Fruit fly (Drosophila melanogaster) whole organism, embryonic: ENCODE measurements around the gene MBD-like.

Experiments used
- ATbp ChIP-seq: fragments of 200-800 bp; sonication (Bioruptor generic); optimal IDR thresholded peaks from 2 replicates; lab custom pipeline; 2017; ENCODE audit warnings: missing biosample characterization, mild to moderate bottlenecking, missing genetic modification characterization, missing genetic modification reagents
- CG10147 ChIP-seq: fragments of 200-800 bp; sonication (Bioruptor generic); optimal IDR thresholded peaks from 2 replicates; lab custom pipeline; 2019; ENCODE audit warnings: missing biosample characterization, mild to moderate bottlenecking, missing genetic modification characterization, moderate library complexity
- CG10654 ChIP-seq: fragments of 200-800 bp; sonication (Bioruptor generic); optimal IDR thresholded peaks from 2 replicates; lab custom pipeline; 2016; ENCODE audit warnings: missing biosample characterization, missing genetic modification characterization
- CG13894 ChIP-seq: fragments of 200-800 bp; sonication (Bioruptor generic); optimal IDR thresholded peaks from 3 replicates; lab custom pipeline; 2018; ENCODE audit warnings: missing biosample characterization, mild to moderate bottlenecking, missing genetic modification characterization, moderate library complexity
- CG16815 ChIP-seq: fragments of 200-800 bp; sonication (Bioruptor generic); optimal IDR thresholded peaks from 3 replicates; lab custom pipeline; 2017; ENCODE audit warnings: missing biosample characterization, mild to moderate bottlenecking, missing genetic modification characterization
- CG17186 ChIP-seq: fragments of 200-800 bp; sonication (Bioruptor generic); optimal IDR thresholded peaks from 3 replicates; lab custom pipeline; 2017; ENCODE audit warnings: missing biosample characterization, missing genetic modification reagents, missing genetic modification characterization
- CG17361 ChIP-seq: fragments of 200-800 bp; sonication (Bioruptor generic); IDR thresholded peaks from 3 replicates; pipeline ENCODE4 v1.3.6; 2022; ENCODE audit warnings: missing biosample characterization, missing genetic modification characterization
- CG18599 ChIP-seq: fragments of 200-800 bp; sonication (Bioruptor generic); optimal IDR thresholded peaks from 3 replicates; lab custom pipeline; 2017; ENCODE audit warnings: missing biosample characterization, missing genetic modification characterization, mild to moderate bottlenecking, moderate library complexity, missing genetic modification reagents
- CG2116 ChIP-seq: fragments of 200-800 bp; sonication (Bioruptor generic); optimal IDR thresholded peaks from 3 replicates; lab custom pipeline; 2018; ENCODE audit warnings: missing biosample characterization, mild to moderate bottlenecking, missing genetic modification characterization
- CG2202 ChIP-seq: fragments of 200-800 bp; sonication (Bioruptor generic); optimal IDR thresholded peaks from 2 replicates; lab custom pipeline; 2018; ENCODE audit warnings: missing biosample characterization, mild to moderate bottlenecking, missing genetic modification characterization
- CG30403 ChIP-seq: fragments of 200-800 bp; sonication (Bioruptor generic); optimal IDR thresholded peaks from 3 replicates; lab custom pipeline; 2016; ENCODE audit warnings: missing biosample characterization, missing genetic modification characterization
- CG3163 ChIP-seq: fragments of 200-800 bp; sonication (Bioruptor generic); optimal IDR thresholded peaks from 3 replicates; lab custom pipeline; 2016; ENCODE audit warnings: missing biosample characterization, missing genetic modification characterization
- CG3281 ChIP-seq: fragments of 200-800 bp; sonication (Bioruptor generic); optimal IDR thresholded peaks from 3 replicates; lab custom pipeline; 2017; ENCODE audit warnings: missing biosample characterization, mild to moderate bottlenecking, missing genetic modification characterization
- CG42726 ChIP-seq: fragments of 200-800 bp; sonication (Bioruptor generic); IDR thresholded peaks from 2 replicates; pipeline ENCODE4 v1.3.6; 2022; ENCODE audit warnings: missing biosample characterization, missing genetic modification characterization; ENCODE audit not compliant: partially characterized antibody
- CG4328 ChIP-seq: fragments of 200-800 bp; sonication (Bioruptor generic); optimal IDR thresholded peaks from 3 replicates; lab custom pipeline; 2017; ENCODE audit warnings: missing biosample characterization, missing genetic modification reagents, missing genetic modification characterization
- CG5245 ChIP-seq: fragments of 200-800 bp; sonication (Bioruptor generic); optimal IDR thresholded peaks from 3 replicates; lab custom pipeline; 2016; ENCODE audit warnings: missing biosample characterization, missing genetic modification characterization
- CG5953 ChIP-seq: fragments of 200-800 bp; sonication (Bioruptor generic); IDR thresholded peaks from 2 replicates; pipeline ENCODE4 v1.3.6; 2022; ENCODE audit warnings: missing biosample characterization, missing genetic modification characterization
- CG6683 ChIP-seq: fragments of 200-800 bp; sonication (Bioruptor generic); optimal IDR thresholded peaks from 2 replicates; lab custom pipeline; 2017; ENCODE audit warnings: missing biosample characterization, mild to moderate bottlenecking, missing genetic modification characterization, missing genetic modification reagents
- CG7839 ChIP-seq: fragments of 200-800 bp; sonication (Bioruptor generic); optimal IDR thresholded peaks from 3 replicates; lab custom pipeline; 2018; ENCODE audit warnings: missing biosample characterization, mild to moderate bottlenecking, missing genetic modification characterization, moderate library complexity
- CG8281 ChIP-seq: fragments of 200-800 bp; sonication (Bioruptor generic); optimal IDR thresholded peaks from 2 replicates; lab custom pipeline; 2018; ENCODE audit warnings: missing biosample characterization, mild to moderate bottlenecking, missing genetic modification characterization, moderate library complexity
- CG8478 ChIP-seq: fragments of >200 bp; optimal IDR thresholded peaks from 2 replicates; lab custom pipeline; 2018
- Eip74EF ChIP-seq, 2 experiments: fragments of 200-800 bp in 1 of 2; fragments of >200 bp in 1 of 2; sonication (Bioruptor generic) in 1 of 2; optimal IDR thresholded peaks; 2 replicates each; lab custom pipeline; 2017 to 2019; ENCODE audit warnings: missing biosample characterization in 2 of 2, missing genetic modification characterization in 2 of 2, mild to moderate bottlenecking in 1 of 2, moderate library complexity in 1 of 2
- Hmr ChIP-seq: fragments of 200-800 bp; sonication (Bioruptor generic); optimal IDR thresholded peaks from 3 replicates; lab custom pipeline; 2017; ENCODE audit warnings: mild to moderate bottlenecking, missing biosample characterization, missing genetic modification reagents, missing genetic modification characterization
- MBD-R2 ChIP-seq: fragments of 200-800 bp; sonication (Bioruptor generic); IDR thresholded peaks from 2 replicates; pipeline ENCODE4 v1.3.6; 2022; ENCODE audit warnings: missing biosample characterization, missing genetic modification characterization
- MESR4 ChIP-seq: fragments of 200-800 bp; sonication (Bioruptor generic); optimal IDR thresholded peaks from 2 replicates; lab custom pipeline; 2018; ENCODE audit warnings: missing biosample characterization, mild to moderate bottlenecking, missing genetic modification characterization, moderate library complexity
- Mad ChIP-seq: fragments of 200-800 bp; sonication (Bioruptor generic); optimal IDR thresholded peaks from 2 replicates; lab custom pipeline; 2016; ENCODE audit warnings: missing biosample characterization, missing genetic modification characterization
- Oli ChIP-seq: fragments of 200-800 bp; sonication (Bioruptor generic); optimal IDR thresholded peaks from 2 replicates; lab custom pipeline; 2018; ENCODE audit warnings: missing biosample characterization, mild to moderate bottlenecking, missing genetic modification characterization, moderate library complexity
- Pdp1 ChIP-seq, 2 experiments: fragments of 200-800 bp; sonication (Bioruptor generic); optimal IDR thresholded peaks; 3 replicates each; lab custom pipeline; 2016; ENCODE audit warnings: missing biosample characterization in 2 of 2, missing genetic modification characterization in 2 of 2, mild to moderate bottlenecking in 1 of 2, moderate library complexity in 1 of 2
- Rx ChIP-seq: fragments of 200-800 bp; sonication (Bioruptor generic); IDR thresholded peaks from 2 replicates; pipeline ENCODE4 v1.3.6; 2022; ENCODE audit warnings: missing biosample characterization, missing genetic modification characterization
- Side ChIP-seq: fragments of 200-800 bp; sonication (Bioruptor generic); optimal IDR thresholded peaks from 2 replicates; lab custom pipeline; 2016; ENCODE audit warnings: missing biosample characterization, missing genetic modification characterization
- Six4 ChIP-seq: fragments of 200-800 bp; sonication (Bioruptor generic); optimal IDR thresholded peaks from 2 replicates; lab custom pipeline; 2016; ENCODE audit warnings: missing biosample characterization, missing genetic modification characterization
- Sry-β ChIP-seq: fragments of 200-800 bp; sonication (Bioruptor generic); optimal IDR thresholded peaks from 2 replicates; lab custom pipeline; 2018; ENCODE audit warnings: missing biosample characterization, mild to moderate bottlenecking, missing genetic modification characterization, moderate library complexity
- ash1 ChIP-seq: fragments of 200-800 bp; sonication (Bioruptor generic); optimal IDR thresholded peaks from 2 replicates; lab custom pipeline; 2018; ENCODE audit warnings: missing biosample characterization, mild to moderate bottlenecking, missing genetic modification characterization
- az2 ChIP-seq: fragments of 200-800 bp; sonication (Bioruptor generic); optimal IDR thresholded peaks from 3 replicates; lab custom pipeline; 2016; ENCODE audit warnings: missing biosample characterization, missing genetic modification characterization
- bab2 ChIP-seq: fragments of 200-800 bp; sonication (Bioruptor generic); optimal IDR thresholded peaks from 2 replicates; lab custom pipeline; 2016; ENCODE audit warnings: missing biosample characterization, missing genetic modification characterization
- bigmax ChIP-seq: fragments of 200-800 bp; sonication (Bioruptor generic); optimal IDR thresholded peaks from 2 replicates; lab custom pipeline; 2018; ENCODE audit warnings: missing biosample characterization, mild to moderate bottlenecking, missing genetic modification characterization
- chif ChIP-seq, 2 experiments: fragments of 200-800 bp; sonication (Bioruptor generic); optimal IDR thresholded peaks; 3 replicates each; lab custom pipeline; 2016; ENCODE audit warnings: missing biosample characterization in 2 of 2, missing genetic modification characterization in 2 of 2
- croc ChIP-seq: fragments of 200-800 bp; sonication (Bioruptor generic); conservative IDR thresholded peaks from 3 replicates; pipeline ENCODE4 v1.3.6; 2022; ENCODE audit warnings: missing biosample characterization, missing genetic modification characterization
- dan ChIP-seq: fragments of 200-800 bp; sonication (Bioruptor generic); IDR thresholded peaks from 2 replicates; pipeline ENCODE4 v1.3.6; 2022; ENCODE audit warnings: missing biosample characterization, missing genetic modification characterization
- danr ChIP-seq: fragments of 200-800 bp; sonication (Bioruptor generic); IDR thresholded peaks from 2 replicates; pipeline ENCODE4 v1.3.6; 2022; ENCODE audit warnings: missing biosample characterization, missing genetic modification characterization
- gro ChIP-seq: fragments of 200-800 bp; sonication (Bioruptor generic); optimal IDR thresholded peaks from 2 replicates; lab custom pipeline; 2016; ENCODE audit warnings: missing biosample characterization, missing genetic modification characterization
- kah ChIP-seq: fragments of 200-800 bp; sonication (Bioruptor generic); optimal IDR thresholded peaks from 2 replicates; lab custom pipeline; 2018; ENCODE audit warnings: missing biosample characterization, mild to moderate bottlenecking, missing genetic modification characterization
- pzg ChIP-seq: fragments of 200-800 bp; sonication (Bioruptor generic); optimal IDR thresholded peaks from 3 replicates; lab custom pipeline; 2018; ENCODE audit warnings: missing biosample characterization, mild to moderate bottlenecking, missing genetic modification characterization, moderate library complexity
- salm ChIP-seq: fragments of 200-800 bp; sonication (Bioruptor generic); optimal IDR thresholded peaks from 2 replicates; lab custom pipeline; 2018; ENCODE audit warnings: missing biosample characterization, mild to moderate bottlenecking, missing genetic modification characterization
- sc ChIP-seq, 3 experiments: fragments of >200 bp in 2 of 3; fragments of 200-800 bp in 1 of 3; sonication (Bioruptor generic) in 1 of 3; optimal IDR thresholded peaks; 2 replicates in 2 of 3; 3 replicates in 1 of 3; lab custom pipeline; 2017; ENCODE audit warnings: mild to moderate bottlenecking in 1 of 3, missing biosample characterization in 1 of 3, missing genetic modification characterization in 1 of 3, missing genetic modification reagents in 1 of 3
- tll ChIP-seq, 2 experiments: fragments of 200-800 bp in 1 of 2; fragments of >200 bp in 1 of 2; sonication (Bioruptor generic) in 1 of 2; optimal IDR thresholded peaks; 2 replicates each; lab custom pipeline; 2017 to 2019; ENCODE audit warnings: missing biosample characterization in 2 of 2, missing genetic modification characterization in 2 of 2, mild to moderate bottlenecking in 1 of 2, moderate library complexity in 1 of 2
- usp ChIP-seq: fragments of >200 bp; optimal IDR thresholded peaks from 2 replicates; lab custom pipeline; 2017; ENCODE audit warnings: missing biosample characterization, missing genetic modification characterization
- yki ChIP-seq: fragments of >200 bp; optimal IDR thresholded peaks from 3 replicates; lab custom pipeline; 2018

The MBD-like gene

dm6 chr3R:9573812-9574587 is 14.4 kb downstream of the MBD-like start, which contains the start of gene CG9399 (continued):
- TF ChIP-seq danr, result peak; percentile 94
- TF ChIP-seq CG3163, result peak; percentile 71
- peak; percentile 94 for TF ChIP-seq salm (tag; lab: Kevin White, UChicago)
- peak; percentile 90 for TF ChIP-seq MBD-R2 (GFP tag; lab: Robert Waterston, UW)
- peak; percentile 95 for TF ChIP-seq ATbp (GFP tag; lab: Kevin White, UChicago)
- peak; percentile 99 for TF ChIP-seq CG30403 (GFP tag; lab: Kevin White, UChicago)
- TF ChIP-seq CG6683 (GFP tag; lab: Kevin White, UChicago), result peak; percentile 86
- TF ChIP-seq sc (optimal IDR thresholded peaks at IDR 0.05; lab: Kevin White, UChicago), result no peak
- TF ChIP-seq sc (GFP tag; optimal IDR thresholded peaks at IDR 0.05; lab: Kevin White, UChicago), result peak; percentile 95
- peak; percentile 91 for TF ChIP-seq CG2116 (GFP tag; lab: Kevin White, UChicago)
- TF ChIP-seq Hmr, result peak; percentile 97
- peak; percentile 96 for TF ChIP-seq CG16815 (GFP tag; lab: Kevin White, UChicago)
- peak; percentile 94 for TF ChIP-seq CG5245
- peak; percentile 59 for TF ChIP-seq pzg (GFP tag; lab: Kevin White, UChicago)
- peak; percentile 97 for TF ChIP-seq CG17361 (GFP tag; lab: Robert Waterston, UW)
- TF ChIP-seq Rx (GFP tag; lab: Robert Waterston, UW), result peak; percentile 98
- TF ChIP-seq yki (lab: Kevin White, UChicago), result no peak
- TF ChIP-seq CG10147 (GFP tag; lab: Kevin White, UChicago), result peak; percentile 92
- peak in 1 of 2 experiments; percentile 99 for TF ChIP-seq Eip74EF (GFP tag; optimal IDR thresholded peaks at IDR 0.05; lab: Kevin White, UChicago)
- peak; percentile 95 for TF ChIP-seq CG2202 (tag; lab: Kevin White, UChicago)
- TF ChIP-seq chif (GFP tag; optimal IDR thresholded peaks at IDR 0.05; lab: Kevin White, UChicago), result peak; percentile 94 to 96
- TF ChIP-seq tll (GFP tag; optimal IDR thresholded peaks at IDR 0.05; lab: Kevin White, UChicago), result peak; percentile 20 to 90
- peak; percentile 94 for TF ChIP-seq bab2 (GFP tag; lab: Kevin White, UChicago)
- peak; percentile 89 for TF ChIP-seq gro
- TF ChIP-seq CG5953 (GFP tag; lab: Robert Waterston, UW), result peak; percentile 98
- no peak for TF ChIP-seq usp (GFP tag; lab: Kevin White, UChicago)
- peak; percentile 93 to 94 for TF ChIP-seq Pdp1 (GFP tag; optimal IDR thresholded peaks at IDR 0.05; lab: Kevin White, UChicago)
- TF ChIP-seq CG8478 (lab: Kevin White, UChicago), result no peak
- TF ChIP-seq bigmax (GFP tag; lab: Kevin White, UChicago), result peak; percentile 71
- peak; percentile 97 for TF ChIP-seq Oli (tag; lab: Kevin White, UChicago)
- peak; percentile 84 for TF ChIP-seq ash1
- TF ChIP-seq dan (GFP tag; lab: Robert Waterston, UW), result peak; percentile 85
- peak; percentile 95 for TF ChIP-seq Six4 (GFP tag; lab: Kevin White, UChicago)
- peak; percentile 97 for TF ChIP-seq Sry-β (GFP tag; lab: Kevin White, UChicago)
- TF ChIP-seq CG8281, result peak; percentile 84
- TF ChIP-seq CG4328 (GFP tag; lab: Kevin White, UChicago), result peak; percentile 85
- TF ChIP-seq CG3281 (GFP tag; lab: Kevin White, UChicago), result peak; percentile 91
- peak; percentile 86 for TF ChIP-seq CG17186
- TF ChIP-seq MESR4 (GFP tag; lab: Kevin White, UChicago), result peak; percentile 77
- TF ChIP-seq CG42726 (GFP tag; lab: Robert Waterston, UW), result peak; percentile 62; the same call in 1 of the 2 replicates
- TF ChIP-seq CG13894, result peak; percentile 91
- TF ChIP-seq CG10654 (GFP tag; lab: Kevin White, UChicago), result peak; percentile 97
- TF ChIP-seq croc, result peak; percentile 95
- peak; percentile 96 for TF ChIP-seq CG7839 (tag; lab: Kevin White, UChicago)
- peak; percentile 98 for TF ChIP-seq az2 (GFP tag; lab: Kevin White, UChicago)
- peak; percentile 96 for TF ChIP-seq CG18599 (GFP tag; lab: Kevin White, UChicago)
- peak; percentile 98 for TF ChIP-seq Mad
- peak; percentile 88 for TF ChIP-seq kah
- TF ChIP-seq Side (GFP tag; lab: Kevin White, UChicago), result peak; percentile 82
